Worm (Caenorhabditis elegans): ENCODE measurements around the gene Y50D4A.1.

- TF ChIP-seq lin-11 (tag; optimal IDR thresholded peaks at IDR 0.05) (no peak), hlh-30 (tag; optimal IDR thresholded peaks at IDR 0.05; ENCODE audit: insufficient read depth) (no peak)
Observed at ce11 chrV:1242432-1242831, 34.7 kb downstream of the Y50D4A.1 start.

Data from whole organism, late embryonic.